Fruit fly (Drosophila melanogaster): Measurements from ENCODE around the gene PH4alphaNE1.

- TF ChIP-seq Hr39 (GFP tag; optimal IDR thresholded peaks at IDR 0.05) (no peak), Smox (GFP tag; optimal IDR thresholded peaks at IDR 0.05) (no peak), CG6854 (GFP tag; optimal IDR thresholded peaks at IDR 0.05) (no peak), salr (GFP tag; optimal IDR thresholded peaks at IDR 0.05) (no peak), Ets21C (GFP tag; optimal IDR thresholded peaks at IDR 0.05) (no peak), esn (GFP tag; optimal IDR thresholded peaks at IDR 0.05) (no peak), CG6163 (GFP tag; IDR thresholded peaks at IDR 0.05) (no peak), dsx (GFP tag; optimal IDR thresholded peaks at IDR 0.05; ENCODE audit: poor library complexity, severe bottlenecking) (no peak)
These were observed 5.5 kb upstream of the PH4alphaNE1 start, which contains the start of the genes PH4alphaSG1 and CG15539 for dm6 chr3R:30505561-30506037.
